Fruit fly (Drosophila melanogaster): ENCODE results near the gene CG4956.

dm6 chr3R:25759430-25759829, 18.7 kb downstream of the CG4956 start:
- TF ChIP-seq cnc (optimal IDR thresholded peaks at IDR 0.05): no peak
- no peak for TF ChIP-seq CG12768 (GFP tag; optimal IDR thresholded peaks at IDR 0.05)
- no peak for TF ChIP-seq pad (GFP tag; optimal IDR thresholded peaks at IDR 0.05)

All from whole organism, adult.